Fruit fly (Drosophila melanogaster) whole organism: ENCODE results near the gene Rpp14b.

Source experiments
- CG8478 ChIP-seq: fragments of >200 bp; optimal IDR thresholded peaks from 2 replicates; lab custom pipeline; 2018; ENCODE audit warnings: inconsistent platforms
- Dll ChIP-seq: fragments of >200 bp; optimal IDR thresholded peaks from 2 replicates; lab custom pipeline; 2017
- EcR ChIP-seq, 2 experiments: fragments of >200 bp; optimal IDR thresholded peaks; 2 replicates each; lab custom pipeline; 2017; ENCODE audit warnings: missing biosample characterization in 2 of 2, missing genetic modification characterization in 2 of 2, missing genetic modification reagents in 2 of 2
- psq ChIP-seq: fragments of >200 bp; optimal IDR thresholded peaks from 2 replicates; lab custom pipeline; 2017
- usp ChIP-seq: fragments of >200 bp; optimal IDR thresholded peaks from 2 replicates; lab custom pipeline; 2017; ENCODE audit warnings: missing biosample characterization, missing genetic modification characterization, mixed read lengths

DNA sequence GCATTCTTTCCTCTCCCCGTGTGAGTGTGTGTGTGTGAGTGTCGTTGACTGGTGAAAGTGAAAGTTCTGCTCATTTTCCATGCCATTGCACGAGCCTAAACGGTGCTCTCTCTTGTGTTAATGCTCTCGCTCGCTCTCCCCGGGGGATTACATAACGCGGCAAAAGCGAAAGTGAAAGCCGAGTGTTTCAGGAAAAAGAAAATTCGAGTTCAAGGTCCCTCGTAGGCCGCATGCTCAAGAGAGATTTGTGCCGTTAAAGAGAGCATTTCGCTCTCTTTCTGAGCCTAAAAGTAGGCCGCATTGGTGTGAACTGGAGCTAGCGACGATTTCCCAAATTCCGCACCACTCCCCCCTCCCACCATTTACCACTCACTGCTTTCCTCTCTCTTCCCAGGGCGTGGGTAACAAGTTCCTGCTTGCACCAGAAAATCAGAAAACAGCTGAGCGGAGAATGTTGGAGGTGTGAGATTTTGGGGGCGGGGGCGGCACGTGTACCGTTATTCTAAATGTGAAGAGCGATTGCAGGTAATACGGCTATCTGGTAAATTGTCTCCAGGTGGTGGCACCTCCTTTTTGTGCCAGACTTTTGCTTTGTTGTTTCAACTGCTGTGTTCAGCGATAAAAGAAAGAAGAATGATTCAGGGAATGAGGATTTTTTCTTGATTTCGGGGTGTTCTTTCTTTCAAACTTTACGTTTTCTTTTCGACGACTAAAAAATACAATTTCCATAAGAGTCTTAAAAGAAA lies 34.7 kb downstream of the Rpp14b start:
- TF ChIP-seq Dll (lab: Kevin White, UChicago) = no peak
- no peak for TF ChIP-seq psq (lab: Kevin White, UChicago)
- TF ChIP-seq EcR (GFP tag; optimal IDR thresholded peaks at IDR 0.05; lab: Kevin White, UChicago) = peak in 1 of 2 experiments; percentile 64
- no peak for TF ChIP-seq CG8478 (lab: Kevin White, UChicago)
- TF ChIP-seq usp (GFP tag; lab: Kevin White, UChicago) = no peak
